Fruit fly (Drosophila melanogaster) whole organism, wandering third instar larva: ENCODE data around the gene CG11309.

ENCODE experiments used
- Abd-B ChIP-seq: fragments of >200 bp; optimal IDR thresholded peaks from 2 replicates; lab custom pipeline; 2017; ENCODE audit warnings: missing biosample characterization, missing genetic modification characterization
- HLH106 ChIP-seq: fragments of 200-800 bp; optimal IDR thresholded peaks from 3 replicates; lab custom pipeline; 2019; ENCODE audit warnings: missing biosample characterization, mild to moderate bottlenecking, missing genetic modification characterization, moderate library complexity
- Myc ChIP-seq: fragments of >200 bp; optimal IDR thresholded peaks from 2 replicates; lab custom pipeline; 2017
- Sp1 ChIP-seq: fragments of 200-800 bp; sonication (Bioruptor generic); optimal IDR thresholded peaks from 3 replicates; lab custom pipeline; 2019; ENCODE audit warnings: missing biosample characterization, mild to moderate bottlenecking, missing genetic modification characterization, moderate library complexity
- Vsx2 ChIP-seq: fragments of 200-300, 225-300 bp; sonication (Bioruptor generic); optimal IDR thresholded peaks from 2 replicates; lab custom pipeline; 2018; ENCODE audit warnings: missing biosample characterization, missing genetic modification characterization; ENCODE audit not compliant: partially characterized antibody
- br ChIP-seq: fragments of 200-800 bp; sonication (Bioruptor generic); optimal IDR thresholded peaks from 2 replicates; lab custom pipeline; 2016; ENCODE audit warnings: missing biosample characterization, missing genetic modification characterization
- brk ChIP-seq: fragments of 200-800 bp; sonication (Bioruptor generic); optimal IDR thresholded peaks from 2 replicates; lab custom pipeline; 2016; ENCODE audit warnings: missing biosample characterization, mild to moderate bottlenecking, missing genetic modification characterization
- jim ChIP-seq: fragments of 175-275, 200-325 bp; sonication (Bioruptor generic); optimal IDR thresholded peaks from 2 replicates; lab custom pipeline; 2016; ENCODE audit warnings: missing biosample characterization, mild to moderate bottlenecking, missing genetic modification characterization
- pan ChIP-seq: fragments of >200 bp; optimal IDR thresholded peaks from 2 replicates; lab custom pipeline; 2017
- psq ChIP-seq: fragments of 200-800 bp; sonication (Bioruptor generic); optimal IDR thresholded peaks from 3 replicates; lab custom pipeline; 2017; ENCODE audit warnings: missing biosample characterization, mild to moderate bottlenecking, missing genetic modification characterization, moderate library complexity
- rgr ChIP-seq: fragments of 200-800 bp; sonication (Bioruptor generic); optimal IDR thresholded peaks from 3 replicates; lab custom pipeline; 2016; ENCODE audit warnings: missing biosample characterization, mild to moderate bottlenecking, missing genetic modification characterization
- sage ChIP-seq: fragments of 200-800 bp; sonication (Bioruptor generic); optimal IDR thresholded peaks from 2 replicates; lab custom pipeline; 2016; ENCODE audit warnings: missing biosample characterization, mild to moderate bottlenecking, missing genetic modification characterization
- usp ChIP-seq: fragments of >200 bp; optimal IDR thresholded peaks from 2 replicates; lab custom pipeline; 2017; ENCODE audit warnings: missing biosample characterization, missing genetic modification characterization

dm6 chr3L:21343254-21344083 lies 39.0 kb upstream of the CG11309 start, which contains the start of the genes Tbc1d8-9 and CG32436:
- no peak for TF ChIP-seq HLH106 (tag; lab: Kevin White, UChicago)
- TF ChIP-seq psq (GFP tag; lab: Kevin White, UChicago) = no peak
- TF ChIP-seq usp (GFP tag; lab: Kevin White, UChicago) = no peak
- no peak for TF ChIP-seq Sp1 (GFP tag; lab: Kevin White, UChicago)
- TF ChIP-seq Abd-B (GFP tag; lab: Kevin White, UChicago) = no peak
- TF ChIP-seq brk (GFP tag; lab: Kevin White, UChicago) = no peak
- TF ChIP-seq jim = no peak
- TF ChIP-seq br (GFP tag; lab: Kevin White, UChicago) = no peak
- TF ChIP-seq Vsx2 = no peak
- TF ChIP-seq sage = no peak
- TF ChIP-seq pan = no peak
- no peak for TF ChIP-seq rgr (GFP tag; lab: Kevin White, UChicago)
- TF ChIP-seq Myc (lab: Kevin White, UChicago) = no peak
